Worm (Caenorhabditis elegans) whole organism, late embryonic: ENCODE data around the gene hst-3.2.

ENCODE experiments used
- ceh-22 ChIP-seq: sonication (generic microtip); optimal IDR thresholded peaks from 2 replicates; lab custom pipeline; 2017; ENCODE audit warnings: missing biosample characterization, missing genetic modification characterization
- ets-4 ChIP-seq: sonication (generic microtip); optimal IDR thresholded peaks from 2 replicates; lab custom pipeline; 2016; ENCODE audit warnings: missing genetic modification characterization, missing compliant biosample characterization
- nfya-1 ChIP-seq: sonication (generic microtip); optimal IDR thresholded peaks from 2 replicates; lab custom pipeline; 2017; ENCODE audit warnings: missing genetic modification characterization, mild to moderate bottlenecking, missing compliant biosample characterization, antibody characterized with exemption, moderate library complexity

- TF ChIP-seq ceh-22 (tag; lab: Kevin White, UChicago) (no peak), ets-4 (tag; lab: Kevin White, UChicago) (no peak), nfya-1 (tag; lab: Kevin White, UChicago) (no peak)
Observed at ce11 chrX:2927576-2927975, 3.8 kb upstream of the hst-3.2 start.
